Fruit fly (Drosophila melanogaster): Measurements from ENCODE around the gene CG11756.

The CG11756 gene

DNA sequence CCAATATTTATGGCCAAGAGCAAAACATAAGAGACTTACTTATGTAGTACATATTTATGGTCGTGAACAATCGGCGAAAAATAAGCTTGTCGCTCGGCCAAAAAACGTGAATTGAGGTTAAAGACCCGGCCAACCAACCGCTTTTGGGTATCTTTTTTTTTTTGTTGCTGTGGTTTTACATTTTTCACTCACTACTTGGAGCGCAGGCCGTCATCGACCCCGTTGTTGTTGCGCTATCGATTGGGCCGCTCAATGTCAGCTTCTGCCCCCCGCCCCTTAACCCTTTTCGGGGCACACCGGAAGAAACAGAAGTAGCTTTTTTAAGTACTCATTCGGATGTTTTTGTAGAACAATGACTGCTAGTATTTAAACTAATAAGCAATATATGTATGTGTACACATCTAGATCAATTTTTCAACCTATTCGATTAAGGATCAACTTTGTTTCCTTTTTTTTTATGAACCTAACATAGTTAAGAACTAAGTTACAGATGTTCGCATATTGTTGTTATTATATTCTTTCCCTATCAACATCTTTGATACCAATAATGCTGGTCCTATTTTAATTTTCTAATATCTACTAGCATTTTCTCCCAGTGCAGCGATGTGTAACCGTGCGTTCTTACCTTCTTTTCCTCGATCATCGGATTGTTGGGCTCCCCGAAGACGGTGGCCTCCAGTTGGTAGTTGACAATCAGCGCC is 9.7 kb upstream of the CG11756 start (continued):
- TF ChIP-seq ab (GFP tag; optimal IDR thresholded peaks at IDR 0.05) (no peak), gfzf (GFP tag; optimal IDR thresholded peaks at IDR 0.05) (no peak), tin (GFP tag; optimal IDR thresholded peaks at IDR 0.05) (peak; percentile 57), CG14441 (GFP tag; IDR thresholded peaks at IDR 0.05) (peak; percentile 43), CG1792 (GFP tag; optimal IDR thresholded peaks at IDR 0.05) (no peak), wek (GFP tag; optimal IDR thresholded peaks at IDR 0.05) (no peak), abd-A (tag; optimal IDR thresholded peaks at IDR 0.05) (no peak), amos (GFP tag; IDR thresholded peaks at IDR 0.05; ENCODE audit: partially characterized antibody) (no peak), CG31388 (GFP tag; optimal IDR thresholded peaks at IDR 0.05) (no peak), row (GFP tag; IDR thresholded peaks at IDR 0.05) (peak; percentile 79), CrebB (tag; optimal IDR thresholded peaks at IDR 0.05) (peak; percentile 7), lab (GFP tag; optimal IDR thresholded peaks at IDR 0.05) (peak; percentile 70), trem (tag; optimal IDR thresholded peaks at IDR 0.05) (peak; percentile 18), Atf-2 (GFP tag; optimal IDR thresholded peaks at IDR 0.05) (peak; percentile 29), z (GFP tag; IDR thresholded peaks at IDR 0.05) (no peak; the same call in 2 of the 3 replicates), ken (GFP tag; IDR thresholded peaks at IDR 0.05) (no peak), Atf6 (GFP tag; IDR thresholded peaks at IDR 0.05) (peak; percentile 72), CG8924 (tag; optimal IDR thresholded peaks at IDR 0.05) (peak; percentile 69), sc (optimal IDR thresholded peaks at IDR 0.05) (no peak), sc (GFP tag; optimal IDR thresholded peaks at IDR 0.05) (peak; percentile 51), pnt (GFP tag; optimal IDR thresholded peaks at IDR 0.05) (peak; percentile 66), H2.0 (GFP tag; IDR thresholded peaks at IDR 0.05) (0 out of 2 replicates have a peak, but pooled peaks have one; percentile 12), CG17568 (GFP tag; optimal IDR thresholded peaks at IDR 0.05) (no peak), CG17361 (GFP tag; IDR thresholded peaks at IDR 0.05) (no peak; the same call in none of the 3 replicates), unpg (GFP tag; optimal IDR thresholded peaks at IDR 0.05) (no peak), grn (GFP tag; optimal IDR thresholded peaks at IDR 0.05) (no peak), Fer1 (GFP tag; optimal IDR thresholded peaks at IDR 0.05) (peak; percentile 70), Oaz (GFP tag; IDR thresholded peaks at IDR 0.05) (peak; percentile 57; the same call in 1 of the 2 replicates), CG17186 (GFP tag; optimal IDR thresholded peaks at IDR 0.05) (no peak), Camta (GFP tag; optimal IDR thresholded peaks at IDR 0.05) (peak; percentile 55), CG11695 (GFP tag; IDR thresholded peaks at IDR 0.05) (peak; percentile 73), CG8359 (GFP tag; optimal IDR thresholded peaks at IDR 0.05; ENCODE audit: borderline replicate concordance) (peak; percentile 19), CG31224 (GFP tag; IDR thresholded peaks at IDR 0.05) (no peak), zfh2 (GFP tag; optimal IDR thresholded peaks at IDR 0.05) (peak; percentile 39), CG6813 (GFP tag; optimal IDR thresholded peaks at IDR 0.05) (peak; percentile 66), sqz (GFP tag; optimal IDR thresholded peaks at IDR 0.05) (no peak), CG18476 (GFP tag; optimal IDR thresholded peaks at IDR 0.05) (peak; percentile 72), jumu (GFP tag; optimal IDR thresholded peaks at IDR 0.05) (peak; percentile 67), CG4707 (GFP tag; optimal IDR thresholded peaks at IDR 0.05) (peak; percentile 12), Bdp1 (GFP tag; optimal IDR thresholded peaks at IDR 0.05) (peak; percentile 44), pho (GFP tag; optimal IDR thresholded peaks at IDR 0.05) (peak; percentile 55), Lpt (GFP tag; optimal IDR thresholded peaks at IDR 0.05) (no peak), CG8290 (GFP tag; optimal IDR thresholded peaks at IDR 0.05) (no peak), CG8290 (tag; optimal IDR thresholded peaks at IDR 0.05) (no peak), CG4404 (GFP tag; IDR thresholded peaks at IDR 0.05) (0 out of 2 replicates have a peak, but pooled peaks have one; percentile 20), lilli (GFP tag; optimal IDR thresholded peaks at IDR 0.05) (peak; percentile 71), Ets65A (GFP tag) (peak; percentile 89), sd (tag; optimal IDR thresholded peaks at IDR 0.05) (no peak), Sry-β (GFP tag; optimal IDR thresholded peaks at IDR 0.05) (no peak), Usf (GFP tag; optimal IDR thresholded peaks at IDR 0.05) (peak; percentile 42), Ada2b (GFP tag; IDR thresholded peaks at IDR 0.05) (peak; percentile 47; the same call in 1 of the 2 replicates)
